Fruit fly (Drosophila melanogaster) whole organism, prepupa: Measurements from ENCODE around the gene Pex12.

ENCODE experiments used
- CG10631 ChIP-seq: fragments of 200-800 bp; sonication (Bioruptor generic); optimal IDR thresholded peaks from 2 replicates; lab custom pipeline; 2016; ENCODE audit warnings: missing biosample characterization, missing genetic modification characterization
- CG10669 ChIP-seq: fragments of 200-800 bp; sonication (Bioruptor generic); optimal IDR thresholded peaks from 3 replicates; lab custom pipeline; 2018; ENCODE audit warnings: missing biosample characterization, mild to moderate bottlenecking, missing genetic modification characterization, moderate library complexity
- CG11294 ChIP-seq: fragments of 200-800 bp; sonication (Bioruptor generic); IDR thresholded peaks from 2 replicates; pipeline ENCODE4 v1.3.6; 2022; ENCODE audit warnings: missing biosample characterization, missing genetic modification characterization
- CG11902 ChIP-seq: fragments of 200-800 bp; sonication (Bioruptor generic); optimal IDR thresholded peaks from 3 replicates; lab custom pipeline; 2016; ENCODE audit warnings: missing biosample characterization, missing genetic modification characterization
- CG15336 ChIP-seq: fragments of 200-800 bp; sonication (Bioruptor generic); IDR thresholded peaks from 2 replicates; pipeline ENCODE4 v1.3.6; 2022; ENCODE audit warnings: missing biosample characterization, missing genetic modification characterization
- CG16779 ChIP-seq: fragments of 200-800 bp; sonication (Bioruptor generic); optimal IDR thresholded peaks from 3 replicates; lab custom pipeline; 2017; ENCODE audit warnings: missing biosample characterization, mild to moderate bottlenecking, missing genetic modification characterization
- CG3032 ChIP-seq: fragments of 200-800 bp; optimal IDR thresholded peaks from 2 replicates; lab custom pipeline; 2019; ENCODE audit warnings: missing biosample characterization, mild to moderate bottlenecking, missing genetic modification characterization, moderate library complexity
- CG31627 ChIP-seq: fragments of 200-800 bp; sonication (Bioruptor generic); optimal IDR thresholded peaks from 3 replicates; lab custom pipeline; 2016; ENCODE audit warnings: missing biosample characterization, missing genetic modification characterization
- CG32006 ChIP-seq: fragments of 200-800 bp; sonication (Bioruptor generic); optimal IDR thresholded peaks from 3 replicates; lab custom pipeline; 2017; ENCODE audit warnings: missing biosample characterization, mild to moderate bottlenecking, missing genetic modification characterization
- CG34406 ChIP-seq: fragments of 200-800 bp; sonication (Bioruptor generic); optimal IDR thresholded peaks from 3 replicates; lab custom pipeline; 2016; ENCODE audit warnings: missing biosample characterization, missing genetic modification characterization
- CG3919 ChIP-seq: fragments of 200-800 bp; sonication (Bioruptor generic); optimal IDR thresholded peaks from 3 replicates; lab custom pipeline; 2016; ENCODE audit warnings: missing biosample characterization, missing genetic modification characterization
- CG6163 ChIP-seq: fragments of 200-800 bp; sonication (Bioruptor generic); IDR thresholded peaks from 3 replicates; pipeline ENCODE4 v1.3.6; 2022; ENCODE audit warnings: missing biosample characterization, missing genetic modification characterization
- CG6792 ChIP-seq: fragments of 200-800 bp; sonication (Bioruptor generic); optimal IDR thresholded peaks from 3 replicates; lab custom pipeline; 2016; ENCODE audit warnings: missing biosample characterization, missing genetic modification characterization
- CG6808 ChIP-seq: fragments of 200-800 bp; sonication (Bioruptor generic); optimal IDR thresholded peaks from 3 replicates; lab custom pipeline; 2017; ENCODE audit warnings: missing biosample characterization, missing genetic modification characterization, mild to moderate bottlenecking, moderate library complexity, missing genetic modification reagents
- CG6854 ChIP-seq: fragments of 200-800 bp; sonication (Bioruptor generic); optimal IDR thresholded peaks from 2 replicates; lab custom pipeline; 2017; ENCODE audit warnings: missing biosample characterization, mild to moderate bottlenecking, missing genetic modification characterization
- CG8119 ChIP-seq: fragments of 200-800 bp; sonication (Bioruptor generic); IDR thresholded peaks from 3 replicates; pipeline ENCODE4 v1.3.6; 2022; ENCODE audit warnings: missing biosample characterization, missing genetic modification characterization
- Eip75B ChIP-seq: fragments of 200-800 bp; sonication (Bioruptor generic); optimal IDR thresholded peaks from 3 replicates; lab custom pipeline; 2016; ENCODE audit warnings: missing biosample characterization, missing genetic modification characterization
- Eip78C ChIP-seq: fragments of 200-800 bp; sonication (Bioruptor generic); peaks from one replicate; lab custom pipeline; 2016; ENCODE audit warnings: missing biosample characterization, missing genetic modification characterization
- Ets21C ChIP-seq: fragments of 200-800 bp; sonication (Bioruptor generic); optimal IDR thresholded peaks from 3 replicates; lab custom pipeline; 2016; ENCODE audit warnings: missing biosample characterization, missing genetic modification characterization
- Ets96B ChIP-seq: fragments of 200-800 bp; optimal IDR thresholded peaks from 2 replicates; lab custom pipeline; 2019; ENCODE audit warnings: missing biosample characterization, mild to moderate bottlenecking, missing genetic modification characterization, moderate library complexity
- Gug ChIP-seq: fragments of 200-800 bp; sonication (Bioruptor generic); IDR thresholded peaks from 2 replicates; pipeline ENCODE4 v1.3.6; 2022; ENCODE audit warnings: missing biosample characterization, missing genetic modification characterization
- Hr38 ChIP-seq: sonication (Bioruptor generic); optimal IDR thresholded peaks from 2 replicates; lab custom pipeline; 2016; ENCODE audit warnings: missing biosample characterization, missing genetic modification characterization
- Hr39 ChIP-seq: fragments of 200-800 bp; sonication (Bioruptor generic); optimal IDR thresholded peaks from 2 replicates; lab custom pipeline; 2016; ENCODE audit warnings: missing biosample characterization, missing genetic modification characterization
- Hr4 ChIP-seq: fragments of 200-800 bp; sonication (Bioruptor generic); optimal IDR thresholded peaks from 3 replicates; lab custom pipeline; 2016; ENCODE audit warnings: missing biosample characterization, missing genetic modification characterization
- Lpt ChIP-seq: fragments of 200-800 bp; sonication (Bioruptor generic); optimal IDR thresholded peaks from 3 replicates; lab custom pipeline; 2016; ENCODE audit warnings: missing biosample characterization, missing genetic modification characterization
- Met ChIP-seq: fragments of 200-800 bp; sonication (Bioruptor generic); optimal IDR thresholded peaks from 3 replicates; lab custom pipeline; 2016; ENCODE audit warnings: missing biosample characterization, missing genetic modification characterization
- OdsH ChIP-seq: fragments of 200-800 bp; sonication (Bioruptor generic); optimal IDR thresholded peaks from 3 replicates; lab custom pipeline; 2016; ENCODE audit warnings: missing biosample characterization, missing genetic modification characterization
- Smox ChIP-seq: fragments of 200-800 bp; sonication (Bioruptor generic); optimal IDR thresholded peaks from 3 replicates; lab custom pipeline; 2016; ENCODE audit warnings: missing biosample characterization, missing genetic modification characterization
- Sox14 ChIP-seq: fragments of 200-800 bp; sonication (Bioruptor generic); optimal IDR thresholded peaks from 3 replicates; lab custom pipeline; 2016; ENCODE audit warnings: missing biosample characterization, missing genetic modification characterization
- achi ChIP-seq: fragments of 200-800 bp; sonication (Bioruptor generic); optimal IDR thresholded peaks from 3 replicates; lab custom pipeline; 2016; ENCODE audit warnings: missing biosample characterization, missing genetic modification characterization
- acj6 ChIP-seq: fragments of 200-800 bp; sonication (Bioruptor generic); optimal IDR thresholded peaks from 3 replicates; lab custom pipeline; 2016; ENCODE audit warnings: missing biosample characterization, missing genetic modification characterization
- cyc ChIP-seq: fragments of 200-800 bp; sonication (Bioruptor generic); optimal IDR thresholded peaks from 3 replicates; lab custom pipeline; 2016; ENCODE audit warnings: missing biosample characterization, missing genetic modification characterization
- dac ChIP-seq: fragments of 200-800 bp; sonication (Bioruptor generic); optimal IDR thresholded peaks from 2 replicates; lab custom pipeline; 2017; ENCODE audit warnings: missing biosample characterization, mild to moderate bottlenecking, missing genetic modification characterization
- dsx ChIP-seq: fragments of 200-800 bp; optimal IDR thresholded peaks from 3 replicates; lab custom pipeline; 2019; ENCODE audit warnings: missing biosample characterization, mild to moderate bottlenecking, missing genetic modification characterization, moderate library complexity; ENCODE audit not compliant: poor library complexity, severe bottlenecking
- eg ChIP-seq: fragments of 200-800 bp; sonication (Bioruptor generic); IDR thresholded peaks from 3 replicates; pipeline ENCODE4 v1.3.6; 2022; ENCODE audit warnings: missing biosample characterization, missing genetic modification characterization
- esn ChIP-seq: fragments of 200-800 bp; sonication (Bioruptor generic); optimal IDR thresholded peaks from 2 replicates; lab custom pipeline; 2016; ENCODE audit warnings: missing biosample characterization, mild to moderate bottlenecking, missing genetic modification characterization, moderate library complexity
- lz ChIP-seq: fragments of 200-800 bp; sonication (Bioruptor generic); optimal IDR thresholded peaks from 3 replicates; lab custom pipeline; 2016; ENCODE audit warnings: missing biosample characterization, missing genetic modification characterization
- pdm3 ChIP-seq: fragments of 200-800 bp; sonication (Bioruptor generic); optimal IDR thresholded peaks from 3 replicates; lab custom pipeline; 2016; ENCODE audit warnings: missing biosample characterization, missing genetic modification characterization
- salr ChIP-seq, 2 experiments: fragments of 200-800 bp; sonication (Bioruptor generic); optimal IDR thresholded peaks; 3 replicates each; lab custom pipeline; 2016 to 2018; ENCODE audit warnings: missing biosample characterization in 2 of 2, missing genetic modification characterization in 2 of 2, mild to moderate bottlenecking in 1 of 2
- ss ChIP-seq, 2 experiments: fragments of 200-800 bp; sonication (Bioruptor generic); optimal IDR thresholded peaks; 2 replicates in 1 of 2; 3 replicates in 1 of 2; lab custom pipeline; 2017 to 2018; ENCODE audit warnings: mild to moderate bottlenecking in 2 of 2, missing biosample characterization in 2 of 2, missing genetic modification characterization in 2 of 2, moderate library complexity in 1 of 2
- svp ChIP-seq: fragments of 200-800 bp; sonication (Bioruptor generic); peaks from one replicate; lab custom pipeline; 2016; ENCODE audit warnings: missing biosample characterization, missing genetic modification characterization
- topi ChIP-seq: fragments of 200-800 bp; sonication (Bioruptor generic); optimal IDR thresholded peaks from 3 replicates; lab custom pipeline; 2016; ENCODE audit warnings: missing biosample characterization, missing genetic modification characterization

The Pex12 gene

DNA sequence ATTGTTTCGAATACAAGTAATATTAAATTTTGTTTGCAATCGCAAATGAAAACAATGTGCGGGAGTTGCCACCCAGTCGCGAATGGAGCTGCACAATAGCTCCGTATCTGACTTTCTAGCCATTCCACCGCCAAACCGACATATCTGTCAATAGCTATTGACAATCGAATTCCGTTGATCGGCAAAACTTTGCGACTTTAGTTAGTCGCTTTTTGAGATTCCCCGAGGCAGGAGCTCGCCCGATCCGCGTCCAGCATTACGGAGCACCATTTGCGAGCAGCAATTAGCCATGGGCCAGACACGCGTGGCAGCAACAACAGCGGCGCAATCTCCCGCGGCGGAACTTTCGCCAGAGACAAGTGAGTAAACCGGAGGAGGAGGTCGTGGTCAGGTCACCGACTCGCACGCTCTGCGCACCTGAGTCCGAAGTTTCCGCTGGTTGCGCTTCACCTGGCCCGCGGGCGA, 36.9 kb downstream of the Pex12 start, which contains the start of the genes CG4291 and kraken (continued):
- TF ChIP-seq salr (GFP tag; optimal IDR thresholded peaks at IDR 0.05; lab: Kevin White, UChicago) (no peak), CG6854 (GFP tag; lab: Kevin White, UChicago) (no peak), Hr4 (GFP tag; lab: Kevin White, UChicago) (peak; percentile 31), dsx (GFP tag; lab: Kevin White, UChicago) (no peak), CG16779 (peak; percentile 32), CG10669 (GFP tag; lab: Kevin White, UChicago) (no peak), CG11902 (GFP tag; lab: Kevin White, UChicago) (no peak)

DNA sequence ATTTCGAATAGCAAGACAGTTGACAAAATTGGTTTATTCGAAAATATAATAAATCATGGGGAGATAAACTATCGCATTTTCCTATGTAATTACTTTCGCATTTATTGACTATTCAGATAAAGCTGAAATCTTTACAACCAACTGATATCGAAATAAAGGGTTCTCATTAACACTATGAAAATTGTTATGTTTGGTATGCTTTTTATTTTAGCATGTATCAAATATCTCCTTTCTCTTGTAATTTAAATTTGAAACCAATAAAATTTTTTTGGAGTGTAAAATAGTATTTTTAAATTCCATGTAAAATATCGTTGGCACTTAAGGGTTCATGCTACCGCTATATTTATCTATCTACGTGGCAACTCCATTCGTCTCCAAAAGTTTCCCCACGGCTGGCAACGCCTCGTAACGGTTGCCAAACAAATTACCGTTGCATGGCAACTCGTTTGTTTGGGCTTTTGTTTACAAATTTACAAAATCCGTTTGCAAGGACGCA, 39.3 kb downstream of the Pex12 start, which contains the start of gene CG13949:
CG13949 (plus strand) TSS at position 286 of the 496 bp plus-strand sequence.
- TF ChIP-seq dac (GFP tag; lab: Kevin White, UChicago) (no peak), CG3032 (tag; lab: Kevin White, UChicago) (peak; percentile 17), Hr39 (GFP tag; lab: Kevin White, UChicago) (peak; percentile 46), Hr4 (GFP tag; lab: Kevin White, UChicago) (peak; percentile 73), CG16779 (no peak), CG32006 (GFP tag; lab: Kevin White, UChicago) (peak; percentile 35), CG6163 (GFP tag; lab: Robert Waterston, UW) (peak; percentile 75), Lpt (no peak), salr (GFP tag; optimal IDR thresholded peaks at IDR 0.05; lab: Kevin White, UChicago) (no peak), CG15336 (GFP tag; lab: Robert Waterston, UW) (peak; percentile 49), Gug (GFP tag; lab: Robert Waterston, UW) (0 out of 2 replicates have a peak, but pooled peaks have one; percentile 25), lz (peak; percentile 35), Ets96B (tag; lab: Kevin White, UChicago) (peak; percentile 8), CG34406 (GFP tag; lab: Kevin White, UChicago) (no peak), OdsH (GFP tag; lab: Kevin White, UChicago) (peak; percentile 44), CG3919 (GFP tag; lab: Kevin White, UChicago) (peak; percentile 41), CG11902 (GFP tag; lab: Kevin White, UChicago) (no peak), CG8119 (GFP tag; lab: Robert Waterston, UW) (peak; percentile 47; the same call in 2 of the 3 replicates), Met (GFP tag; lab: Kevin White, UChicago) (peak; percentile 49), Hr38 (no peak), Eip78C (GFP tag; lab: Kevin White, UChicago) (peak; percentile 77), ss (GFP tag; optimal IDR thresholded peaks at IDR 0.05; lab: Kevin White, UChicago) (no peak), CG11294 (GFP tag; lab: Robert Waterston, UW) (peak; percentile 26; the same call in 1 of the 2 replicates), Smox (GFP tag; lab: Kevin White, UChicago) (peak; percentile 51), esn (GFP tag; lab: Kevin White, UChicago) (peak; percentile 63), achi (GFP tag; lab: Kevin White, UChicago) (peak; percentile 23), Ets21C (GFP tag; lab: Kevin White, UChicago) (no peak), CG10631 (peak; percentile 46), Sox14 (GFP tag; lab: Kevin White, UChicago) (peak; percentile 58), cyc (peak; percentile 37), acj6 (GFP tag; lab: Kevin White, UChicago) (peak; percentile 34), CG6808 (no peak), eg (GFP tag; lab: Robert Waterston, UW) (peak; percentile 57), svp (GFP tag; lab: Kevin White, UChicago) (peak; percentile 74), pdm3 (GFP tag; lab: Kevin White, UChicago) (peak; percentile 63), Eip75B (GFP tag; lab: Kevin White, UChicago) (peak; percentile 18), topi (GFP tag; lab: Kevin White, UChicago) (peak; percentile 34), CG6792 (GFP tag; lab: Kevin White, UChicago) (no peak), CG31627 (peak; percentile 46), CG10669 (GFP tag; lab: Kevin White, UChicago) (no peak)
